Worm (Caenorhabditis elegans): ENCODE results near the gene T13A10.1.

DNA sequence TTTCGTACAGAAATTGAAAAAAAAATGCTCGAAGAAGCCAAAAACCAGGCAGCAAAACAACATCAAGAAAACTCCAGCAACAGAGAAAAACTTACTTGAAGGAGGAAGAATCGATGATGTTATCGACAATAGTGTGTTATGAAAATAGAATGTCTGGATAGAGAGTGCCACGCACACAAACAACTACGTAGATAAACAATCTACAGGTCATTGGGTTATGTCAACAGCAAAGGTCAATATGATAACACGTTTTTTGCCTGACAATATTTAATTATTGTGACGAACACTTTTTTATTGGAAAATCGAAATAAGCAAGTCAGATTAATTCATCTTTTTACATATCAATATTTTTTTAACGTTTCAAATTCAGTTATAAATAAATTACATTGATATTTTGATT, 3.5 kb downstream of the T13A10.1 start, which contains the start of gene sams-5:
- TF ChIP-seq nfya-1 (tag; optimal IDR thresholded peaks at IDR 0.05; ENCODE audit: insufficient read depth) (no peak), unc-62 (GFP tag; optimal IDR thresholded peaks at IDR 0.05) (no peak), aly-2 (tag; optimal IDR thresholded peaks at IDR 0.05) (no peak), R02D3.7 (tag; optimal IDR thresholded peaks at IDR 0.05) (no peak), ama-1 (optimal IDR thresholded peaks at IDR 0.05) (no peak), nhr-77 (tag; optimal IDR thresholded peaks at IDR 0.05) (no peak), ztf-11 (tag; optimal IDR thresholded peaks at IDR 0.05) (no peak), nhr-28 (tag; optimal IDR thresholded peaks at IDR 0.05) (no peak), ceh-82 (tag; optimal IDR thresholded peaks at IDR 0.05) (no peak), nhr-76 (tag; optimal IDR thresholded peaks at IDR 0.05) (no peak), fkh-10 (GFP tag; optimal IDR thresholded peaks at IDR 0.05) (no peak)

Measured in whole organism, L3 larva.